Comparison of ENCODE assay signal across 1 fruit fly cellular context in the genomic region with DNA sequence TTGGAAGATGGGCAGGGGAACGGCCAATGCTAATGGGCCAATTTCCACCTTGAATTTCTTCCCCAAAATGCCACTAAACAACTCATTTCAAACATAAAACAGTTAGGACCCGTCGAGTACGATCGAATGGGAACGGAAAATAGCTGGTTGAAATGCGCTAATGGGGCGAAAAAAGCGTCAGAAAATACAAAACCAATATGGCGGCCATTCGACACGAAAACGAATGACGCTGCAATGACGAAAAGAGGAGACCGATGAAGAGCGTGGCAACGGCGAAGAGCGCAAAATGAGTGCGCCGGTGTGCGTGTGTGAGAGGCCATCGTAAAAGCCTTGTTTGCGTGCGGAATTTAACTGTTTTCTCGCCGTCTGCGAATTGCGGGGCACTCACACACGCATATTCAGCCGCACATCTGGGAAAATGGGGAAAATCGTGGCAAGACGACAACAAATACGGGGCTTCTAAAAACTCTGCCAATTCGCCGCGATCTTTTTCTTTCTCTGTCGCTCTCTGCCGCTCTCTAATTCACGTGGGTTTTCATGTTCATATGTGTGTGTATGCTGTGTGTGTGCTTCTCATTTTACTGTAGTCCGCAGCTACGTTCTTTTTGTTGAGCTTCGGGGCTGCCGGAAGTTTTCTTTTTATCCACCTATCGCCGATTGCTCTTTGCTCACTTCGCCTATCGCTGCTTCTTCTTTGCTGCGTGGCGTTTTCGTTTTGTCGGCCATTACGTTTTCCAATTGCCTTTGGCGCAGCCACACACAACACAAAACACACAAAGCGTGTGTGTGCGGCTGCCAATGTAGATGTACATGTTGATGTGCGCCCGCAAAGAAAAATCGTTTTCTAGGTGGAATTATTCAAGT.
A peak's percentile ranks its signal among the peaks of the same experiment; 100 is the strongest.
TF ChIP-seq lines count a peak whose summit lies in the region.

TSS of gene east (plus strand) at position 851 of the 864 bp plus-strand sequence.

TF ChIP-seq in whole organism, embryonic, 481 proteins besides CTCF, POLR2A, EP300 and RAD21 (continued from another document):
- TF ChIP-seq chinmo (GFP tag; IDR thresholded peaks at IDR 0.05; lab: Robert Waterston, UW; ENCODE audit: partially characterized antibody) (peak; percentile 87; the same call in 3 of the 4 replicates), CG12299 (tag; optimal IDR thresholded peaks at IDR 0.05; lab: Kevin White, UChicago) (no peak), CG18011 (GFP tag; optimal IDR thresholded peaks at IDR 0.05; lab: Kevin White, UChicago) (no peak), CG2678 (tag; optimal IDR thresholded peaks at IDR 0.05; lab: Kevin White, UChicago) (peak; percentile 1), row (GFP tag; IDR thresholded peaks at IDR 0.05; lab: Robert Waterston, UW) (0 out of 3 replicates have a peak, but pooled peaks have one; percentile 17), Optix (GFP tag; IDR thresholded peaks at IDR 0.05; lab: Robert Waterston, UW) (no peak), vnd (GFP tag; IDR thresholded peaks at IDR 0.05; lab: Robert Waterston, UW; ENCODE audit: partially characterized antibody) (no peak), Deaf1 (tag; optimal IDR thresholded peaks at IDR 0.05; lab: Kevin White, UChicago) (peak; percentile 89), CG34224 (GFP tag; IDR thresholded peaks at IDR 0.05; lab: Robert Waterston, UW; ENCODE audit: partially characterized antibody) (0 out of 3 replicates have a peak, but pooled peaks have one; percentile 17), CG17802 (tag; optimal IDR thresholded peaks at IDR 0.05; lab: Kevin White, UChicago) (no peak), CG34376 (GFP tag; optimal IDR thresholded peaks at IDR 0.05; lab: Kevin White, UChicago) (peak; percentile 44), HmgZ (tag; optimal IDR thresholded peaks at IDR 0.05; lab: Kevin White, UChicago) (peak; percentile 7), Blimp-1 (GFP tag; optimal IDR thresholded peaks at IDR 0.05; lab: Kevin White, UChicago) (no peak), cas (GFP tag; IDR thresholded peaks at IDR 0.05; lab: Robert Waterston, UW) (no peak), Ets97D (GFP tag; optimal IDR thresholded peaks at IDR 0.05; lab: Kevin White, UChicago) (no peak), salm (tag; optimal IDR thresholded peaks at IDR 0.05; lab: Kevin White, UChicago) (no peak), CG6689 (GFP tag; IDR thresholded peaks at IDR 0.05; lab: Robert Waterston, UW) (peak; percentile 2; the same call in 1 of the 2 replicates), CG11398 (GFP tag; optimal IDR thresholded peaks at IDR 0.05; lab: Kevin White, UChicago) (no peak), CG32532 (GFP tag; IDR thresholded peaks at IDR 0.05; lab: Robert Waterston, UW) (no peak), CG30403 (GFP tag; optimal IDR thresholded peaks at IDR 0.05; lab: Kevin White, UChicago) (no peak), MBD-R2 (GFP tag; IDR thresholded peaks at IDR 0.05; lab: Robert Waterston, UW) (0 out of 2 replicates have a peak, but pooled peaks have one; percentile 8), abd-A (tag; optimal IDR thresholded peaks at IDR 0.05; lab: Kevin White, UChicago) (peak; percentile 62), cg (GFP tag; optimal IDR thresholded peaks at IDR 0.05; lab: Kevin White, UChicago) (peak; percentile 91), ci (GFP tag; IDR thresholded peaks at IDR 0.05; lab: Robert Waterston, UW) (peak; percentile 23; the same call in 1 of the 3 replicates), gce (GFP tag; IDR thresholded peaks at IDR 0.05; lab: Robert Waterston, UW) (no peak), CG17385 (GFP tag; optimal IDR thresholded peaks at IDR 0.05; lab: Kevin White, UChicago) (peak; percentile 84), Xbp1 (GFP tag; optimal IDR thresholded peaks at IDR 0.05; lab: Kevin White, UChicago) (no peak), Eip74EF (GFP tag; optimal IDR thresholded peaks at IDR 0.05; lab: Kevin White, UChicago) (peak in 1 of 2 experiments; percentile 39), HLH4C (GFP tag; IDR thresholded peaks at IDR 0.05; lab: Robert Waterston, UW; ENCODE audit: partially characterized antibody) (no peak), CG9609 (GFP tag; optimal IDR thresholded peaks at IDR 0.05; lab: Kevin White, UChicago) (no peak), tap (tag; optimal IDR thresholded peaks at IDR 0.05; lab: Kevin White, UChicago) (peak; percentile 7), NFAT (GFP tag; IDR thresholded peaks at IDR 0.05; lab: Robert Waterston, UW) (no peak), H15 (GFP tag; IDR thresholded peaks at IDR 0.05; lab: Robert Waterston, UW) (no peak)
